Fruit fly (Drosophila melanogaster): ENCODE data around the gene CG4297.

DNA sequence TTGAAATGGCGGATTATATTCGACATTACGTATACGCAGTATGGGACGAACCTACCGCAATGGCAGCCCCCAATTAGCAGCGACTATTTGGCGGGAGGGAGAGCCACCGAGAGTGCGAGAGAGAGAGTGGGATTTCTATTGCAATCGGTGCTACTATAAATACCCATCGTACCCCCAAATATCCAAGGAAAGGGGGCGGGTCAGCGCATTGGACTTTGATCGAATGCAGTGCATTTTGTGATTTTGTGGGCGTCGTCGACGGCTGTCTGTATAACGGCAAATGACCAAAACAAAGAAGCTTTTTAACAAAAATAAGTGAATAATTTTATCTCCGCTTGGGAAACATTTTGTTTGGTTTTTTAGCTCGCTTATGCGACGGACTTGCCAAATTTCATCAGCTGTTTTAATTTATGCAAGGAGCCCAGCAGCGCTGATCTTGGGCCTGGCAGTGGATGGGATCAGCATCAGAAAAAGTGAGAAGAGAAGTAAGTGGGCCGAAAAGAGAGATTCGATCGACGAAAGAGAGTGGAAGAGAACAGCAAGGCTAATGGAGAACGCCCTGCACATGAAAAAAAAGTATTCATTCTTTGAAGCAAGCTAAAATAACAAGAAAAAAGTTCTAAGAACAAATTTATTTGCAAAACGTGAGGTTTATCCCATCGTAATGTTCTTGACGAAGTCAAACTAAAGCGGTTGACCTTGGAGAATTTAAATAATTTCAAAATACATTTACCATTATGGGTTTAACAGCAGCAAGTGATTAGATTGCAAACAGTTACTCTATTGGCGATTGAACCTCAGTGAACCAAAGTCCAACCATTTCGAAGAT lies 15.9 kb upstream of the CG4297 start:
- TF ChIP-seq psq (optimal IDR thresholded peaks at IDR 0.05) (no peak), h (optimal IDR thresholded peaks at IDR 0.05) (no peak), Sin3A (optimal IDR thresholded peaks at IDR 0.05) (no peak), Myc (optimal IDR thresholded peaks at IDR 0.05) (no peak), insv (optimal IDR thresholded peaks at IDR 0.05) (no peak), ttk (optimal IDR thresholded peaks at IDR 0.05) (no peak)
